Worm (Caenorhabditis elegans): Measurements from ENCODE around the gene C33F10.12.
A peak's percentile ranks its signal among the peaks of the same experiment; 100 is the strongest.
"Not testable (repeated sequence)": the region's sequence is repeated elsewhere in the genome, so short reads cannot be mapped to it uniquely, and the experiment has no call there.

Gene C33F10.12

ce11 chrII:4851594-4852106 is 14.1 kb upstream of the C33F10.12 start, which contains the start of gene dnj-9 (continued):
- TF ChIP-seq sox-2 (GFP tag; IDR thresholded peaks at IDR 0.05) (no peak; the same call in 1 of the 2 replicates), ceh-6 (GFP tag; optimal IDR thresholded peaks at IDR 0.05) (peak; percentile 43), che-1 (tag; optimal IDR thresholded peaks at IDR 0.05) (peak; percentile 24), lin-11 (tag; optimal IDR thresholded peaks at IDR 0.05) (peak; percentile 57), hlh-30 (tag; optimal IDR thresholded peaks at IDR 0.05; ENCODE audit: insufficient read depth) (peak; percentile 64), ceh-14 (tag; optimal IDR thresholded peaks at IDR 0.05) (peak; percentile 72), ahr-1 (tag; optimal IDR thresholded peaks at IDR 0.05) (no peak), rnt-1 (tag; optimal IDR thresholded peaks at IDR 0.05) (peak; percentile 38), ztf-16 (tag; optimal IDR thresholded peaks at IDR 0.05) (peak; percentile 32), pqm-1 (tag; optimal IDR thresholded peaks at IDR 0.05) (no peak)

DNA sequence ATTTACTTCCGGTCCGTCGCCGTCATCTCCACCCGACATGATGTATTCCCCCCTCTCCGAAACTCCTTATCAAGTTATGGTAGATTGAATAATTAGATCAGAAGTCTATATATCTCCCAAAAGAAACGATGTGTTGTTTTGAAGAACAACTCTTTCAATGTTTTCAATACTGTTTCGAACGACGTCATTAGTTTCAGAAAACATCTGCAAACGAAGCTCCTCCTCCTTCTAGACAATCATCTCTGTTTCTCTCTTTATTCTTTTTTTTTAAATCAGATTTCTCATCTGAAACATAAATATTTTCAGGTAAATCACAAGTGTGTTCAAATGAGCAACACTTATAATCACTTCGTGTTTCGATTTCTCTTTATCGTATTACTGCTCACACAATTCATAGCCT is 12.3 kb upstream of the C33F10.12 start, which contains the start of gene T23B7.3:
Gene T23B7.3, plus strand, starts transcription at position 301 of the 400 bp plus-strand sequence.
- TF ChIP-seq lim-6 (tag; optimal IDR thresholded peaks at IDR 0.05) (no peak), nhr-232 (tag; optimal IDR thresholded peaks at IDR 0.05) (no peak), T23F11.4 (GFP tag; optimal IDR thresholded peaks at IDR 0.05) (no peak), pha-4 (tag; optimal IDR thresholded peaks at IDR 0.05) (no peak)

ce11 chrII:4842143-4842658 is 4.6 kb upstream of the C33F10.12 start, which contains the start of the genes T23B7.2 and nspd-4:
TSS of gene T23B7.2 (minus strand) at chrII:4842243.
TSS of gene nspd-4 (plus strand) at chrII:4842608.
- not testable (repeated sequence) for TF ChIP-seq fkh-10 (GFP tag; optimal IDR thresholded peaks at IDR 0.05); ceh-18 (tag; optimal IDR thresholded peaks at IDR 0.05); pros-1 (tag; optimal IDR thresholded peaks at IDR 0.05)

DNA sequence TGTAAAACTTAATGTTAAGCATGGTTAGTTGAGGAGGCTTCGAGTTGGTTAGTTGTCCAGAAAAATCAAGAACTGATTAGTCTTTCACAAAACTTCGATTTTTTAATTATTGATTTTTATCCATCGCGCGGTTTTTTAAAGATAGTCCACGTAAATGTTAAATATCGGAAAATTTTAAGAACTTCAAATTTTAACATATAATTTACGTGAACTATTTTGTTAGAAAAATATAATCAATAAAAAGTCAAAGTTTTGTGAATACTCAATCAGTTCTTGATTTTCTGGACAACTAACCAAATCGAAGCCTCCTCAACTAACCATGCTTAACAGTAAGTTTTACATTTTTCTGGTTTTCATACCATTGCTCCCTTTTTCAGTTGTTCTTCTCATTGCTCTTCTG is 2.8 kb downstream of the C33F10.12 start, which contains the start of the genes C33F10.11 and C33F10.1:
Gene C33F10.11, minus strand, starts transcription at position 101 of the 400 bp plus-strand sequence.
Gene C33F10.1, plus strand, starts transcription at position 263 of the 400 bp plus-strand sequence.
- TF ChIP-seq hlh-8 (tag; optimal IDR thresholded peaks at IDR 0.05), result no peak

- TF ChIP-seq unc-55 (GFP tag; optimal IDR thresholded peaks at IDR 0.05), result peak; percentile 68
- TF ChIP-seq ceh-34 (tag; optimal IDR thresholded peaks at IDR 0.05), result peak; percentile 0
- no peak for TF ChIP-seq K09A11.1 (tag; optimal IDR thresholded peaks at IDR 0.05; ENCODE audit: insufficient read depth)
Measured at ce11 chrII:4827734-4828609, 9.6 kb downstream of the C33F10.12 start, which contains the start of the genes fbxb-88 and tbck-1. TSS of gene fbxb-88 (minus strand) at chrII:4827884. TSS of gene tbck-1 (plus strand) at chrII:4828559.

ce11 chrII:4825133-4825532 is 12.4 kb downstream of the C33F10.12 start, which contains the start of the genes C33F10.8 and msp-40:
TSS of gene C33F10.8 (minus strand) at chrII:4825233.
TSS of gene msp-40 (plus strand) at chrII:4825414.
- TF ChIP-seq C08G9.2 (tag; optimal IDR thresholded peaks at IDR 0.05); fkh-10 (GFP tag; optimal IDR thresholded peaks at IDR 0.05); ceh-2 (tag; optimal IDR thresholded peaks at IDR 0.05): not testable (repeated sequence)

- TF ChIP-seq elt-2 (tag; optimal IDR thresholded peaks at IDR 0.05) (peak; percentile 60), unc-42 (tag; optimal IDR thresholded peaks at IDR 0.05) (no peak)
Measured at ce11 chrII:4822610-4823009, 14.9 kb downstream of the C33F10.12 start.
